Worm (Caenorhabditis elegans): Measurements from ENCODE around the gene bgal-2.

Gene bgal-2

ce11 chrX:6741532-6741931, 42.7 kb upstream of the bgal-2 start:
- TF ChIP-seq aly-2 (tag; optimal IDR thresholded peaks at IDR 0.05) (no peak), ceh-44 (GFP tag; IDR thresholded peaks at IDR 0.05) (no peak), egl-27 (tag; optimal IDR thresholded peaks at IDR 0.05) (no peak), spr-3 (GFP tag; optimal IDR thresholded peaks at IDR 0.05) (no peak), mes-2 (tag; optimal IDR thresholded peaks at IDR 0.05; ENCODE audit: poor library complexity, severe bottlenecking) (no peak), nhr-28 (tag; optimal IDR thresholded peaks at IDR 0.05) (peak; percentile 57), ceh-32 (tag; optimal IDR thresholded peaks at IDR 0.05; ENCODE audit: poor library complexity) (no peak), saeg-2 (GFP tag; IDR thresholded peaks at IDR 0.05) (0 out of 2 replicates have a peak, but pooled peaks have one; percentile 7), nhr-48 (tag; optimal IDR thresholded peaks at IDR 0.05) (no peak), zip-11 (GFP tag; IDR thresholded peaks at IDR 0.05) (no peak), aha-1 (tag) (peak; percentile 89), Y5F2A.4 (GFP tag; optimal IDR thresholded peaks at IDR 0.05) (no peak), php-3 (GFP tag; IDR thresholded peaks at IDR 0.05) (peak; percentile 68; the same call in 1 of the 2 replicates), ceh-20 (GFP tag; IDR thresholded peaks at IDR 0.05) (peak; percentile 34), lin-13 (GFP tag; optimal IDR thresholded peaks at IDR 0.05) (peak; percentile 2), arid-1 (GFP tag; conservative IDR thresholded peaks at IDR 0.05) (no peak), ceh-62 (tag; optimal IDR thresholded peaks at IDR 0.05) (no peak), fos-1 (tag; optimal IDR thresholded peaks at IDR 0.05) (no peak), nhr-77 (tag; optimal IDR thresholded peaks at IDR 0.05) (peak; percentile 36), mdt-29 (GFP tag; IDR thresholded peaks at IDR 0.05) (peak; percentile 67), daf-16 (GFP tag; optimal IDR thresholded peaks at IDR 0.05) (no peak), daf-16 (tag; optimal IDR thresholded peaks at IDR 0.05) (peak; percentile 45), ztf-7 (tag; optimal IDR thresholded peaks at IDR 0.05) (no peak), Y105C5A.15 (GFP tag; IDR thresholded peaks at IDR 0.05) (no peak), zfp-3 (GFP tag; conservative IDR thresholded peaks at IDR 0.05) (peak; percentile 54; the same call in 1 of the 2 replicates), F26F4.8 (GFP tag; conservative IDR thresholded peaks at IDR 0.05) (no peak), unc-62 (GFP tag; optimal IDR thresholded peaks at IDR 0.05 in 1 of 2) (peak in 1 of 2 experiments; percentile 100), unc-62 (tag; optimal IDR thresholded peaks at IDR 0.05) (no peak), gei-8 (GFP tag; optimal IDR thresholded peaks at IDR 0.05) (no peak), hlh-30 (tag; optimal IDR thresholded peaks at IDR 0.05; ENCODE audit: insufficient read depth) (peak; percentile 92), dpl-1 (GFP tag; optimal IDR thresholded peaks at IDR 0.05) (no peak), mep-1 (tag; optimal IDR thresholded peaks at IDR 0.05) (no peak), nhr-111 (GFP tag; optimal IDR thresholded peaks at IDR 0.05) (no peak), unc-39 (tag; optimal IDR thresholded peaks at IDR 0.05) (no peak), daf-19 (GFP tag; conservative IDR thresholded peaks at IDR 0.05) (no peak), tra-1 (GFP tag; IDR thresholded peaks at IDR 0.05) (peak; percentile 69), nhr-41 (GFP tag; IDR thresholded peaks at IDR 0.05) (no peak), mxl-2 (GFP tag; conservative IDR thresholded peaks at IDR 0.05) (peak; percentile 96), dve-1 (tag; optimal IDR thresholded peaks at IDR 0.05; ENCODE audit: insufficient read depth) (peak; percentile 75), lsy-2 (tag; optimal IDR thresholded peaks at IDR 0.05) (peak in 1 of 2 experiments; percentile 51), zfp-2 (tag; optimal IDR thresholded peaks at IDR 0.05) (no peak), sdz-12 (GFP tag; optimal IDR thresholded peaks at IDR 0.05) (no peak), Y48G9A.11 (GFP tag; IDR thresholded peaks at IDR 0.05) (no peak), snpc-1.2 (GFP tag; IDR thresholded peaks at IDR 0.05) (no peak), mdl-1 (tag; optimal IDR thresholded peaks at IDR 0.05) (peak in 1 of 2 experiments; percentile 70), nhr-42 (GFP tag; IDR thresholded peaks at IDR 0.05) (no peak), nhr-25 (tag; optimal IDR thresholded peaks at IDR 0.05; ENCODE audit: borderline replicate concordance, insufficient read depth) (peak; percentile 43), unc-130 (GFP tag; optimal IDR thresholded peaks at IDR 0.05) (no peak), dmd-6 (GFP tag; IDR thresholded peaks at IDR 0.05) (peak; percentile 96), skn-1 (tag; optimal IDR thresholded peaks at IDR 0.05) (no peak), dmd-9 (GFP tag; IDR thresholded peaks at IDR 0.05) (no peak)

Measured in whole organism, L4 larva.